Fruit fly (Drosophila melanogaster): ENCODE data around the gene Sytalpha.

The Sytalpha gene

DNA sequence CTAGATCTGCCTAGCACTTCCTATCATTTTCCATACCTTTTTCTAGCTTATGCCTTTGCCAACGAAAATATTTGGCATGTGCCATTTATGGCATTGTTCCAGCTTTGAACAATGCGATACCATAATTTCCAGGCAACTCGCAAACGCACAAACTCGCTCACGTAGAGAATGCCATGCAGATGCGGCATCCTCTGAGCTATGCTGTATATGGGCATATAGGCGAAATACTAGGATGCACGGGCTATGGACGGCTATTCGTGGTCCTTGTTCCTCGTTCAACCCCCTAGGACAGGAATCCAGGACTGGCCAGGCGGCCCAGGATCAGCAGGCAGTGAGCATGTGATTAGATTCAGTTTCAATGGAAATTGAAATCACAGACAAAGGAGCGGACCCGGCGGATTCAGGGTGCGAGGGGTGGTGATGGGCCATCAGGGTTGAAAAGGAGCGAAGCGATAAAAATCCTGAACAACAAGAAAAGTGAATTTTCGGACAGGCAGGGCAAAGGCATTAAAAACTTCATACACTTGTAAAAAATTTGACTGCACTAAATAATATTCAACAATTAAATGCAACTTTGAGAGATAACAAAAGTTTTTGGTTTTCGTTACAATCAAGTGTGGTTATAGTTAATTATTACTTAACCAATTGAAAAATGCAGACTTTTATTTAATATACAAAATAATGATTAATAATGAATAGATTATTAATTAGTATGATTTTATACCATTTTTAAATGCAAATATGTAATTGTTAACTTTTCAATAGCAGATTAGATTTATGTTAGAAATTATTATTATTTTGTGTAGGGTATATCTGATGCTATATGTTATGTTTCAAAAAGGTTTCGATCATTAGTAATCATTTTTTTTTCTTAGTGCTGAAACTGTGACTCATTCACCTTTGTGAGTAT lies 3.6 kb upstream of the Sytalpha start (continued):
- peak; percentile 72 for TF ChIP-seq Ssrp (tag; optimal IDR thresholded peaks at IDR 0.05)
- TF ChIP-seq lbe (GFP tag; optimal IDR thresholded peaks at IDR 0.05) = no peak
- TF ChIP-seq Atf-2 (GFP tag; optimal IDR thresholded peaks at IDR 0.05) = no peak
- no peak for TF ChIP-seq Bgb (GFP tag; IDR thresholded peaks at IDR 0.05; ENCODE audit: partially characterized antibody)
- TF ChIP-seq Scr (GFP tag; IDR thresholded peaks at IDR 0.05; ENCODE audit: partially characterized antibody) = no peak
- no peak for TF ChIP-seq BtbVII (GFP tag; optimal IDR thresholded peaks at IDR 0.05)
- no peak for TF ChIP-seq pho (GFP tag; optimal IDR thresholded peaks at IDR 0.05)
- no peak for TF ChIP-seq Bteb2 (GFP tag; optimal IDR thresholded peaks at IDR 0.05)
- no peak for TF ChIP-seq CG12744 (GFP tag; optimal IDR thresholded peaks at IDR 0.05)
- TF ChIP-seq unpg (GFP tag; optimal IDR thresholded peaks at IDR 0.05) = peak; percentile 47
- TF ChIP-seq hkb (optimal IDR thresholded peaks at IDR 0.05) = no peak
- TF ChIP-seq hkb (GFP tag; IDR thresholded peaks at IDR 0.05) = no peak
- peak; percentile 81 for TF ChIP-seq Oli (tag; optimal IDR thresholded peaks at IDR 0.05)
- TF ChIP-seq TFAM (GFP tag; optimal IDR thresholded peaks at IDR 0.05) = no peak
- no peak for TF ChIP-seq CG8290 (GFP tag; optimal IDR thresholded peaks at IDR 0.05)
- peak in 1 of 2 experiments; percentile 43 for TF ChIP-seq CG8290 (tag; optimal IDR thresholded peaks at IDR 0.05)
- peak; percentile 82 for TF ChIP-seq CG11504 (tag; optimal IDR thresholded peaks at IDR 0.05)
- TF ChIP-seq CG6683 (GFP tag; optimal IDR thresholded peaks at IDR 0.05) = peak; percentile 16
- no peak for TF ChIP-seq Six4 (GFP tag; optimal IDR thresholded peaks at IDR 0.05)
- TF ChIP-seq CG2712 (tag; optimal IDR thresholded peaks at IDR 0.05) = peak; percentile 79
- peak; percentile 50 for TF ChIP-seq CG12659 (GFP tag; optimal IDR thresholded peaks at IDR 0.05)
- no peak for TF ChIP-seq CG42726 (GFP tag; IDR thresholded peaks at IDR 0.05; ENCODE audit: partially characterized antibody)
- no peak for TF ChIP-seq Side (GFP tag; optimal IDR thresholded peaks at IDR 0.05)
- TF ChIP-seq CG31388 (GFP tag; optimal IDR thresholded peaks at IDR 0.05) = no peak
- no peak for TF ChIP-seq CG8281 (tag; optimal IDR thresholded peaks at IDR 0.05)
- TF ChIP-seq dysf (GFP tag; IDR thresholded peaks at IDR 0.05) = no peak
- TF ChIP-seq CoRest (tag; optimal IDR thresholded peaks at IDR 0.05) = peak; percentile 80
- no peak for TF ChIP-seq disco-r (GFP tag; optimal IDR thresholded peaks at IDR 0.05)
- TF ChIP-seq Poxn (GFP tag; IDR thresholded peaks at IDR 0.05) = no peak
- TF ChIP-seq org-1 (GFP tag; optimal IDR thresholded peaks at IDR 0.05) = peak; percentile 22
- TF ChIP-seq CG17359 (tag; optimal IDR thresholded peaks at IDR 0.05) = peak; percentile 29
- no peak for TF ChIP-seq CG13287 (GFP tag; IDR thresholded peaks at IDR 0.05; ENCODE audit: partially characterized antibody)
- TF ChIP-seq CG15601 (tag; optimal IDR thresholded peaks at IDR 0.05) = peak; percentile 61
- peak; percentile 74 for TF ChIP-seq CG9727 (GFP tag; optimal IDR thresholded peaks at IDR 0.05)
- no peak for TF ChIP-seq Doc2 (GFP tag; IDR thresholded peaks at IDR 0.05)
- 0 out of 2 replicates have a peak, but pooled peaks have one; percentile 6 for TF ChIP-seq chm (GFP tag; IDR thresholded peaks at IDR 0.05)
- TF ChIP-seq al (GFP tag; IDR thresholded peaks at IDR 0.05) = no peak
- no peak for TF ChIP-seq Jarid2 (GFP tag; optimal IDR thresholded peaks at IDR 0.05)
- no peak for TF ChIP-seq Usf (GFP tag; optimal IDR thresholded peaks at IDR 0.05)
- no peak for TF ChIP-seq ken (GFP tag; IDR thresholded peaks at IDR 0.05)
- no peak for TF ChIP-seq Fer3 (tag; optimal IDR thresholded peaks at IDR 0.05)
- no peak for TF ChIP-seq emc (GFP tag; optimal IDR thresholded peaks at IDR 0.05)
- TF ChIP-seq Med (GFP tag) = peak; percentile 58
- TF ChIP-seq CG10543 (GFP tag; optimal IDR thresholded peaks at IDR 0.05) = no peak
- no peak for TF ChIP-seq CG2116 (GFP tag; optimal IDR thresholded peaks at IDR 0.05)
- peak; percentile 8 for TF ChIP-seq sens (GFP tag)
- peak; percentile 55 for TF ChIP-seq CG33557 (GFP tag; optimal IDR thresholded peaks at IDR 0.05)
- no peak for TF ChIP-seq CG5953 (GFP tag; IDR thresholded peaks at IDR 0.05)
- TF ChIP-seq CG18599 (GFP tag; optimal IDR thresholded peaks at IDR 0.05) = peak; percentile 36

Measured in whole organism, embryonic.